Worm (Caenorhabditis elegans): ENCODE measurements around the gene pnc-1.

Gene pnc-1

DNA sequence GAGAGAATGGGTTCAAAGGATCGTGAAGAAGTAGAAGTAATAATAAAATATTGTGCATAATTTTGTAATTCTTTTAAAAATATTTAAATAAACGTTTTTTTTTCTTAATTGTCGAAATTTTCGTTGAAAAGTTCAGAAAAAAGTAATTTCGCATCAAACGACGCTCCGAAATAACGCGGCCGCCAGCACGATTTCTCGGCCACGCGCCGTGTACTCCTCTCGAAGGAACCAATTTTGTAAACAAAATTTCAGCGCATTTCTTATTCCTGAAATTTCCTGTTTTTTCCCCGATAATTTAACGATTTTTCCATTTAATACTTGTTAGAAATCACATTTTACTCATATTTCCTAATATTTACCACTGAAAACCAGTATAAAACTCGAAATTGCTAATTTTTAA, 7.8 kb downstream of the pnc-1 start, which contains the start of gene Y38C1AA.12:
Y38C1AA.12 (plus strand) TSS at position 211 of the 400 bp plus-strand sequence.
- TF ChIP-seq F13C5.2 (tag; optimal IDR thresholded peaks at IDR 0.05) (peak; percentile 55), B0310.2 (tag; optimal IDR thresholded peaks at IDR 0.05) (peak; percentile 30), tbx-37 (GFP tag; conservative IDR thresholded peaks at IDR 0.05) (peak; percentile 86), pes-1 (GFP tag; IDR thresholded peaks at IDR 0.05) (peak; percentile 76), ceh-36 (tag; optimal IDR thresholded peaks at IDR 0.05) (peak; percentile 7), ceh-13 (GFP tag; optimal IDR thresholded peaks at IDR 0.05) (peak; percentile 26), flt-1 (GFP tag; IDR thresholded peaks at IDR 0.05) (no peak), sea-1 (GFP tag; conservative IDR thresholded peaks at IDR 0.05) (0 out of 2 replicates have a peak, but pooled peaks have one; percentile 14), hmg-4 (GFP tag; optimal IDR thresholded peaks at IDR 0.05) (peak; percentile 32), aly-1 (tag; optimal IDR thresholded peaks at IDR 0.05) (no peak), scrt-1 (GFP tag; IDR thresholded peaks at IDR 0.05) (0 out of 2 replicates have a peak, but pooled peaks have one; percentile 24), ets-7 (tag; optimal IDR thresholded peaks at IDR 0.05) (peak; percentile 9), hnd-1 (tag; optimal IDR thresholded peaks at IDR 0.05) (peak; percentile 43), tra-4 (tag; optimal IDR thresholded peaks at IDR 0.05) (peak; percentile 21), ama-1 (optimal IDR thresholded peaks at IDR 0.05) (no peak), hmbx-1 (tag; optimal IDR thresholded peaks at IDR 0.05) (no peak), tbx-11 (GFP tag; IDR thresholded peaks at IDR 0.05) (no peak)

DNA sequence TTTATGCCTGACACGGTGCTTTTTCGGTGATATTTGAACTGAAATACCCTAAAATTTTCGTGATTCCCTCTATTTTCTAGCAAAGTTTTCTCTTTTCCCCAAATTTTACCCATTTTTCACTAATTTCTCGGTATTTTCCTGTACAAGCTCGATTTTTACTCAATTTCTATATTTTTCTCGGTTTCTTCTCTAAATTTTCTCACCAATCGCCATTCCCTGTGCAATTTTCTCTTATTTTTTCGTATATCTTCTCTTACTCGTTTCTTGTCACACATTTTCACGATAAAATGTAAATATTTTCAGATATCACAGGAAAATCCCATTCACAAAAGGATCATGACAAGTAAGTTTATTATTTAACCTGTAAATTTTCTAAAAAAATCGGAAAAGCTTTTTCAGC, 10.2 kb downstream of the pnc-1 start, which contains the start of gene csn-3:
csn-3 (plus strand) TSS at position 301 of the 400 bp plus-strand sequence.
- TF ChIP-seq scrt-1 (GFP tag; IDR thresholded peaks at IDR 0.05) (no peak), ceh-13 (GFP tag; optimal IDR thresholded peaks at IDR 0.05) (no peak), hnd-1 (tag; optimal IDR thresholded peaks at IDR 0.05) (no peak), aly-1 (tag; optimal IDR thresholded peaks at IDR 0.05) (no peak), flt-1 (GFP tag; IDR thresholded peaks at IDR 0.05) (no peak), B0310.2 (tag; optimal IDR thresholded peaks at IDR 0.05) (no peak), tbx-37 (GFP tag; conservative IDR thresholded peaks at IDR 0.05) (no peak), ets-7 (tag; optimal IDR thresholded peaks at IDR 0.05) (no peak), ceh-36 (tag; optimal IDR thresholded peaks at IDR 0.05) (no peak), tra-4 (tag; optimal IDR thresholded peaks at IDR 0.05) (no peak), hmg-4 (GFP tag; optimal IDR thresholded peaks at IDR 0.05) (no peak), sea-1 (GFP tag; conservative IDR thresholded peaks at IDR 0.05) (no peak), ama-1 (optimal IDR thresholded peaks at IDR 0.05) (no peak), hmbx-1 (tag; optimal IDR thresholded peaks at IDR 0.05) (no peak), F13C5.2 (tag; optimal IDR thresholded peaks at IDR 0.05) (no peak)

DNA sequence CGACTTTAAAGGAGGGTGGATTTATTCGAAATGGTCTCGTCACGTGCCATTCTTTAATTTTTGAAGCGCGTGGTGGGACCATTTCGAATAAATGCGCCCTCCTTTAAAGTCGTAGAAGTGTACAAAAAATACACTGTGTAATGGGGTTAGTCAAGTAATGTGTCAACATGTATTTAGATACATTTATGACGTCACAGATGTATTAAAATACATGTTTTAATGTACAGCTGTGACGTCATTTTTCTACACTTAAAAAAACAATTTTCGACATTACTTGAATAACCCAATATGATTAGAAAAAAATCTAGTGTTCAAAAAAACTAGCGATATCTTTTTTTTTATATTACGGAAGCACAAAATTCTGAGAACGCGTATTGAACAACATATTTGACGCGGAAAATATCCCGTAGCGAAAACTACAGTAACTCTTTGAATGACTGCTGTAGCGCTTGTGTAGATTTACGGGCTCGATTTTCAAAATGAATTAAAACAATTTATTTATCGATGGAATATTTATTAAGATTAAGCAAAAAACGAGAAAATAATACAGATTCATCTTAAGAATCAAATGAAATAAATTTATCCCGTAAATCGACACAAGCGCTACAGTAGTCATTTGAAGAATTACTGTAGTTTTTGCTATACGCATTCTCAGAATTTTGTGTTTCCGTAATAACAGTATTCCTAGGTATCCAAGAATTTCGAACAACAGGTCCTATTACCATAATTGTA, 18.8 kb downstream of the pnc-1 start, which contains the start of gene gfrp-1:
gfrp-1 (plus strand) TSS at position 682 of the 732 bp plus-strand sequence.
- TF ChIP-seq ets-7 (tag; optimal IDR thresholded peaks at IDR 0.05) (no peak), ceh-36 (tag; optimal IDR thresholded peaks at IDR 0.05) (no peak), tra-4 (tag; optimal IDR thresholded peaks at IDR 0.05) (no peak), ama-1 (optimal IDR thresholded peaks at IDR 0.05) (no peak), aly-1 (tag; optimal IDR thresholded peaks at IDR 0.05) (no peak), B0310.2 (tag; optimal IDR thresholded peaks at IDR 0.05) (no peak), hmbx-1 (tag; optimal IDR thresholded peaks at IDR 0.05) (no peak), hmg-4 (GFP tag; optimal IDR thresholded peaks at IDR 0.05) (no peak)

DNA sequence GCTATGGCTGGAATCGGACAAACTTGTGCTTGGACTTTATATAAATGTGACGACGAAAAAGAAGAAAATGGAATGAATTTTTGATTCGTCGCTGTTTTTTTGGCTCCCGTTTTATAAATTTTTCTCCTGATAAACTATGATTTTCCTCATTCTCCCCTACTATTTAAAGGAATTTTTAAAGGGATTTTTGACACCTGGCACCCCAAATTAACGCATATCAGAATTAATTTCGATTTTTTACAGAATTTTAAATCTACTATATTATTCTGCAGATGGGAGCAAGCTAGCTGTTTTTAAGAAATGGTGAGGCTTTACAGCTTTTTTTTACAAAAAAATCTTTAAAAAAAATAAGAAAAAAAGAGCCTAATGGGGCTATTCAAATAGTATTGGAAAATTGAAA, 20.7 kb downstream of the pnc-1 start, which contains the start of gene coa-1:
coa-1 (plus strand) TSS at position 301 of the 400 bp plus-strand sequence.
- no peak for TF ChIP-seq hmg-4 (GFP tag; optimal IDR thresholded peaks at IDR 0.05)
- no peak for TF ChIP-seq ets-7 (tag; optimal IDR thresholded peaks at IDR 0.05)
- no peak for TF ChIP-seq pes-1 (GFP tag; IDR thresholded peaks at IDR 0.05)
- no peak for TF ChIP-seq ama-1 (optimal IDR thresholded peaks at IDR 0.05)
- TF ChIP-seq tbx-11 (GFP tag; IDR thresholded peaks at IDR 0.05): no peak
- TF ChIP-seq tra-4 (tag; optimal IDR thresholded peaks at IDR 0.05): no peak
- no peak for TF ChIP-seq hmbx-1 (tag; optimal IDR thresholded peaks at IDR 0.05)
- TF ChIP-seq F13C5.2 (tag; optimal IDR thresholded peaks at IDR 0.05): no peak
- no peak for TF ChIP-seq sea-1 (GFP tag; conservative IDR thresholded peaks at IDR 0.05)
- no peak for TF ChIP-seq B0310.2 (tag; optimal IDR thresholded peaks at IDR 0.05)
- TF ChIP-seq tbx-37 (GFP tag; conservative IDR thresholded peaks at IDR 0.05): no peak

DNA sequence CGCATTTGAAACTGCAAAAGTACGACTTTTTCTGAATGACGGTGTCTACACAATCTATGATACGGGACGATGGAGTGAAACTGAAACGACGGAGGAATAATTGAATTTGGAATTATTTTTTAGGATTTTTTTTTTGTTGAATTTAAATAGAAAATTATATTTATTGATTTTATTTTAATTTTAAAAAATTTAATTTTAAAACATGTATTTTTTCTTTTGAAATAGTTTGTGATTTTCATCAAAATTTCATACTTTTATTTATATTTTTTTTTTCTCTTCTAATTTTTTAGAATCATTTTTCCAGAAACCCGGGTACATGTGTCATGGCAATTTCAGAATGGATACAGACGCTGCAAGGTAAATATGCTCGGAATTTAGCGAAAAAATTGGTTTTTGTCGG, 23.6 kb downstream of the pnc-1 start, which contains the start of gene Y38C1AA.1:
Y38C1AA.1 (plus strand) TSS at position 301 of the 400 bp plus-strand sequence.
- TF ChIP-seq ets-7 (tag; optimal IDR thresholded peaks at IDR 0.05) (no peak), aly-1 (tag; optimal IDR thresholded peaks at IDR 0.05) (no peak), tra-4 (tag; optimal IDR thresholded peaks at IDR 0.05) (no peak), hnd-1 (tag; optimal IDR thresholded peaks at IDR 0.05) (no peak), B0310.2 (tag; optimal IDR thresholded peaks at IDR 0.05) (no peak), ceh-13 (GFP tag; optimal IDR thresholded peaks at IDR 0.05) (no peak), hmg-4 (GFP tag; optimal IDR thresholded peaks at IDR 0.05) (no peak), sea-1 (GFP tag; conservative IDR thresholded peaks at IDR 0.05) (no peak), ceh-36 (tag; optimal IDR thresholded peaks at IDR 0.05) (no peak)

DNA sequence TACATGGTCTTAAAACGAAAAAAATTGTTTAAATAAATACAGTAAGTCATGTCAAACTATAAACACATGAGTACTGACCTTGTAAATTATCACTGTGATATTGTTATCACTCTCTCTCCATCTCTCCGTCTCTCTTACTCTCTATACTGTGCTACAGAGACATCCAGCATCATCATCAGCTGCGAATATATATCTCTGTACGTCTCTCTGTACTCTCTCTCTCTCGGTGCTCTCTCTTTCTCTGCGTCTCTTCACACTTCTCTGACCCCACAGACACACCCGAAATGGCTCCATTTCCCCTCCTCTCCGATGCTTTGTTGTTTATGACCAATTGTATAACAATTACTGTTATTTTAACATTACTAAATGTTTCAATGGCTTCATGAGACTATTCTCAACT, 26.3 kb downstream of the pnc-1 start:
- no peak for TF ChIP-seq hmbx-1 (tag; optimal IDR thresholded peaks at IDR 0.05)
- TF ChIP-seq pes-1 (GFP tag; IDR thresholded peaks at IDR 0.05): no peak
- no peak for TF ChIP-seq B0310.2 (tag; optimal IDR thresholded peaks at IDR 0.05)
- no peak for TF ChIP-seq flt-1 (GFP tag; IDR thresholded peaks at IDR 0.05)
- TF ChIP-seq aly-1 (tag; optimal IDR thresholded peaks at IDR 0.05): no peak
- TF ChIP-seq ceh-36 (tag; optimal IDR thresholded peaks at IDR 0.05): no peak
- no peak for TF ChIP-seq scrt-1 (GFP tag; IDR thresholded peaks at IDR 0.05)
- no peak for TF ChIP-seq ama-1 (optimal IDR thresholded peaks at IDR 0.05)
- TF ChIP-seq tbx-37 (GFP tag; conservative IDR thresholded peaks at IDR 0.05): no peak
- TF ChIP-seq ceh-13 (GFP tag; optimal IDR thresholded peaks at IDR 0.05): no peak
- no peak for TF ChIP-seq tbx-11 (GFP tag; IDR thresholded peaks at IDR 0.05)
- TF ChIP-seq F13C5.2 (tag; optimal IDR thresholded peaks at IDR 0.05): no peak

DNA sequence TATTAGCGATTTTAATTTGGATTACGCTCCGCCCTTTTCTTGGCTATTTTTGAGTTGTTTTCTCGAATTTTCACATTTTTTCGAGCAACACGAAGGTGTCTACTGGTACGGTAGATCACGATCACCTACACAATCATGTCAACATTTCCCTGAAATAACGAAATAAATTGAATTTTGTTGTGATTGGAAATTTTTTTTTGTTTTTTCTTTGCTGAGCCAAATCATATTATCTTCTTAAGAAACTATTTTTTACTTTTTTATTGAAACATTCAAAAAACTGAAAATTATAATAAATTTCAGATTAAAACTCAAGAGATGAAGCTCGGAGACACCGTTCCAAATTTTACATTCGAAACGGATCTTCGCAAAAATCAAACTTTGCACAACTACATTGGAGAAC, 34.0 kb downstream of the pnc-1 start, which contains the start of gene prdx-6:
prdx-6 (plus strand) TSS at position 301 of the 400 bp plus-strand sequence.
- TF ChIP-seq aly-1 (tag; optimal IDR thresholded peaks at IDR 0.05) (no peak), tra-4 (tag; optimal IDR thresholded peaks at IDR 0.05) (no peak), sea-1 (GFP tag; conservative IDR thresholded peaks at IDR 0.05) (no peak), ceh-36 (tag; optimal IDR thresholded peaks at IDR 0.05) (no peak), ceh-13 (GFP tag; optimal IDR thresholded peaks at IDR 0.05) (no peak), hmg-4 (GFP tag; optimal IDR thresholded peaks at IDR 0.05) (no peak)
